Fruit fly (Drosophila melanogaster) S2 (cell line): ENCODE data around the gene Pdi.

Experiments used
- CG8478 ChIP-seq: fragments of >200 bp; optimal IDR thresholded peaks from 2 replicates; lab custom pipeline; 2018
- CTCF ChIP-seq, 2 experiments: fragments of >200 bp; optimal IDR thresholded peaks; 2 replicates each; lab custom pipeline; 2018

Pdi gene

dm6 chr3L:15101639-15102413 is 40.8 kb downstream of the Pdi start:
- TF ChIP-seq CG8478 (lab: Kevin White, UChicago) (no peak), CTCF (optimal IDR thresholded peaks at IDR 0.05; lab: Kevin White, UChicago) (no peak)

- no peak for TF ChIP-seq CG8478 (lab: Kevin White, UChicago)
- no peak for TF ChIP-seq CTCF (optimal IDR thresholded peaks at IDR 0.05; lab: Kevin White, UChicago)
Observed at dm6 chr3L:15100983-15101382, 41.7 kb downstream of the Pdi start.

- TF ChIP-seq CG8478 (lab: Kevin White, UChicago) (no peak), CTCF (optimal IDR thresholded peaks at IDR 0.05; lab: Kevin White, UChicago) (no peak)
Observed at dm6 chr3L:15099541-15099940, 43.1 kb downstream of the Pdi start.

- TF ChIP-seq CG8478 (lab: Kevin White, UChicago) (no peak), CTCF (optimal IDR thresholded peaks at IDR 0.05; lab: Kevin White, UChicago) (no peak)
Observed at dm6 chr3L:15098659-15099512, 43.8 kb downstream of the Pdi start.

- no peak for TF ChIP-seq CG8478 (lab: Kevin White, UChicago)
- no peak for TF ChIP-seq CTCF (optimal IDR thresholded peaks at IDR 0.05; lab: Kevin White, UChicago)
Observed at dm6 chr3L:15097878-15098520, 44.6 kb downstream of the Pdi start, which contains the start of gene Ctps. TSS of gene Ctps (plus strand) at chr3L:15097914.

dm6 chr3L:15094589-15095288 is 47.9 kb downstream of the Pdi start, which contains the start of the genes sstn, Plp and GlyRS:
TSS of gene sstn (minus strand) at chr3L:15094719.
TSS of gene Plp (minus strand) at chr3L:15094724.
TSS of gene GlyRS (plus strand) at chr3L:15095142.
- TF ChIP-seq CG8478 (lab: Kevin White, UChicago): no peak
- no peak for TF ChIP-seq CTCF (optimal IDR thresholded peaks at IDR 0.05; lab: Kevin White, UChicago)

dm6 chr3L:15093929-15094588 is 48.6 kb downstream of the Pdi start:
- TF ChIP-seq CTCF (optimal IDR thresholded peaks at IDR 0.05; lab: Kevin White, UChicago) (no peak), CG8478 (lab: Kevin White, UChicago) (no peak)

dm6 chr3L:15089887-15090679 is 52.6 kb downstream of the Pdi start:
- TF ChIP-seq CG8478 (lab: Kevin White, UChicago) (no peak), CTCF (optimal IDR thresholded peaks at IDR 0.05; lab: Kevin White, UChicago) (no peak)

- TF ChIP-seq CTCF (optimal IDR thresholded peaks at IDR 0.05; lab: Kevin White, UChicago): no peak
- TF ChIP-seq CG8478 (lab: Kevin White, UChicago): no peak
Observed at dm6 chr3L:15089083-15089704, 53.4 kb downstream of the Pdi start.

- TF ChIP-seq CTCF (optimal IDR thresholded peaks at IDR 0.05; lab: Kevin White, UChicago): no peak
- no peak for TF ChIP-seq CG8478 (lab: Kevin White, UChicago)
Observed at dm6 chr3L:15088285-15088684, 54.4 kb downstream of the Pdi start.
